Worm (Caenorhabditis elegans) whole organism, early embryonic: ENCODE data around the gene srsx-37.

ENCODE experiments used
- tbx-11 ChIP-seq: fragments of 200-800 bp; sonication (Bioruptor generic); IDR thresholded peaks from 2 replicates; pipeline ENCODE4 v1.3.6; 2022; ENCODE audit warnings: missing genetic modification characterization, missing compliant biosample characterization
- tbx-37 ChIP-seq: fragments of 200-800 bp; sonication (Bioruptor generic); conservative IDR thresholded peaks from 2 replicates; pipeline ENCODE4 v1.3.6; 2022; ENCODE audit warnings: missing genetic modification reagents, missing genetic modification characterization, missing compliant biosample characterization
- tra-4 ChIP-seq: sonication (generic microtip); optimal IDR thresholded peaks from 2 replicates; lab custom pipeline; 2017; ENCODE audit warnings: missing genetic modification characterization, missing compliant biosample characterization

DNA sequence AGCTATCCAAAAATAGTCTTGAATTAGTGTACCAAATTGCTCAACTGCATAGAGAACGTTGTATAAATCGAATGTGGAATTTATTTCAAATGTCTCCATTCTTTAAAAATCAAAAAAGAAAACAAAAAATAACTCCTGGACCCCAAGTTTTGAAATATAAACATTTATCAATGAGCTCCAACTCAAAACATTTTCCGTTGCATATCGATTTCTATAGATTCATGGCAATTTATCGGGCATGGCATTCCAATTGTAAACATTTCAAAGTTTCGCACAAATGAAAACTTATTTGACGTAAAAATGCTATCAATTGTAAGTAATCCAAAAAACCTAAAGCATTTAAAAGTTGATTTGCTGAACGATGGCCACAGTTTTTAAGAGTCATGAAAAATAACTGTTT, 20.4 kb downstream of the srsx-37 start, which contains the start of gene srw-12:
- TF ChIP-seq tbx-37 (no peak), tra-4 (tag; lab: Kevin White, UChicago) (no peak), tbx-11 (no peak)
